Fruit fly (Drosophila melanogaster): ENCODE results near the gene CG32718.

Gene CG32718

dm6 chrX:7777905-7778304 lies at the start of gene CG32718:
Gene CG32718, plus strand, starts transcription at chrX:7778205.
- no peak for TF ChIP-seq bab2 (GFP tag; optimal IDR thresholded peaks at IDR 0.05)
- no peak for TF ChIP-seq CG12236 (GFP tag; optimal IDR thresholded peaks at IDR 0.05)
- TF ChIP-seq zen2 (GFP tag; IDR thresholded peaks at IDR 0.05; ENCODE audit: partially characterized antibody) = no peak
- no peak for TF ChIP-seq Max (GFP tag; optimal IDR thresholded peaks at IDR 0.05)
- no peak for TF ChIP-seq Gug (GFP tag; IDR thresholded peaks at IDR 0.05)

dm6 chrX:7728251-7729164 lies 49.5 kb upstream of the CG32718 start, which contains the start of the genes NELF-B and CG12155:
Gene NELF-B, minus strand, starts transcription at chrX:7728361.
Gene CG12155, plus strand, starts transcription at chrX:7728755.
- no peak for TF ChIP-seq CG2202 (tag; optimal IDR thresholded peaks at IDR 0.05)
- TF ChIP-seq kah (GFP tag; optimal IDR thresholded peaks at IDR 0.05) = no peak
- TF ChIP-seq Ssrp (tag; optimal IDR thresholded peaks at IDR 0.05) = peak; percentile 53
- no peak for TF ChIP-seq run (tag; optimal IDR thresholded peaks at IDR 0.05)
- TF ChIP-seq Dip2 (GFP tag; IDR thresholded peaks at IDR 0.05) = no peak
- TF ChIP-seq oc (tag; optimal IDR thresholded peaks at IDR 0.05) = no peak
- TF ChIP-seq Dek (tag; optimal IDR thresholded peaks at IDR 0.05) = peak; percentile 30
- 0 out of 2 replicates have a peak, but pooled peaks have one; percentile 0 for TF ChIP-seq E2f1 (GFP tag; IDR thresholded peaks at IDR 0.05)
- TF ChIP-seq H2.0 (GFP tag; IDR thresholded peaks at IDR 0.05) = no peak
- TF ChIP-seq ara (GFP tag; IDR thresholded peaks at IDR 0.05) = peak; percentile 21; the same call in 1 of the 2 replicates
- TF ChIP-seq CG13123 (GFP tag; optimal IDR thresholded peaks at IDR 0.05) = peak; percentile 35
- TF ChIP-seq CG10321 (GFP tag; IDR thresholded peaks at IDR 0.05) = no peak
- peak; percentile 30 for TF ChIP-seq Dip3 (GFP tag; optimal IDR thresholded peaks at IDR 0.05)
- peak; percentile 70 for TF ChIP-seq Abd-B (GFP tag; optimal IDR thresholded peaks at IDR 0.05)
- TF ChIP-seq CG10147 (GFP tag; optimal IDR thresholded peaks at IDR 0.05) = peak; percentile 19
- no peak for TF ChIP-seq repo (GFP tag; optimal IDR thresholded peaks at IDR 0.05)
- TF ChIP-seq CG8089 (GFP tag; optimal IDR thresholded peaks at IDR 0.05) = no peak
- TF ChIP-seq CG31365 (tag; optimal IDR thresholded peaks at IDR 0.05) = no peak
- TF ChIP-seq eve (GFP tag; optimal IDR thresholded peaks at IDR 0.05) = no peak
- peak; percentile 71 for TF ChIP-seq Xbp1 (GFP tag; optimal IDR thresholded peaks at IDR 0.05)
- TF ChIP-seq ind (GFP tag; optimal IDR thresholded peaks at IDR 0.05) = peak; percentile 58
- TF ChIP-seq dati (GFP tag; IDR thresholded peaks at IDR 0.05) = no peak
- no peak; the same call in 1 of the 2 replicates for TF ChIP-seq CG10366 (GFP tag; IDR thresholded peaks at IDR 0.05)
- TF ChIP-seq CG9727 (GFP tag; optimal IDR thresholded peaks at IDR 0.05) = peak; percentile 70
- TF ChIP-seq Atf6 (GFP tag; IDR thresholded peaks at IDR 0.05) = no peak
- TF ChIP-seq nau (GFP tag; optimal IDR thresholded peaks at IDR 0.05) = no peak
- TF ChIP-seq nerfin-1 (tag; optimal IDR thresholded peaks at IDR 0.05) = no peak
- TF ChIP-seq HLH4C (GFP tag; IDR thresholded peaks at IDR 0.05; ENCODE audit: partially characterized antibody) = 0 out of 3 replicates have a peak, but pooled peaks have one; percentile 51
- TF ChIP-seq her (GFP tag; optimal IDR thresholded peaks at IDR 0.05) = no peak
- TF ChIP-seq gce (GFP tag; IDR thresholded peaks at IDR 0.05) = no peak
- no peak for TF ChIP-seq Lim3 (GFP tag; IDR thresholded peaks at IDR 0.05)
- TF ChIP-seq Oaz (GFP tag; IDR thresholded peaks at IDR 0.05) = no peak
- TF ChIP-seq CG31441 (GFP tag; IDR thresholded peaks at IDR 0.05) = no peak; the same call in 1 of the 2 replicates
- peak; percentile 64; the same call in 1 of the 3 replicates for TF ChIP-seq hb (GFP tag; IDR thresholded peaks at IDR 0.05; ENCODE audit: partially characterized antibody)
- TF ChIP-seq sd (tag; optimal IDR thresholded peaks at IDR 0.05) = no peak
- TF ChIP-seq Stat92E (GFP tag; optimal IDR thresholded peaks at IDR 0.05) = no peak
- no peak for TF ChIP-seq sqz (GFP tag; optimal IDR thresholded peaks at IDR 0.05)
- TF ChIP-seq CG7786 (GFP tag; optimal IDR thresholded peaks at IDR 0.05) = no peak
- no peak for TF ChIP-seq CG7271 (tag; optimal IDR thresholded peaks at IDR 0.05)
- no peak for TF ChIP-seq fd64A (GFP tag; optimal IDR thresholded peaks at IDR 0.05)
- TF ChIP-seq BtbVII (GFP tag; optimal IDR thresholded peaks at IDR 0.05) = no peak
- no peak for TF ChIP-seq CG7963 (GFP tag; IDR thresholded peaks at IDR 0.05; ENCODE audit: partially characterized antibody)

Data from whole organism, embryonic.